Worm (Caenorhabditis elegans) whole organism, mixed stage, embryonic: ENCODE results near the gene F22B8.3.

Experiments used
- elt-3 ChIP-seq: fragments of 150-350 bp; optimal IDR thresholded peaks from 2 replicates; lab custom pipeline; 2014; ENCODE audit warnings: missing biosample characterization, missing genetic modification characterization
- mep-1 ChIP-seq: fragments of 150-350 bp; optimal IDR thresholded peaks from 2 replicates; lab custom pipeline; 2017; ENCODE audit warnings: missing biosample characterization, missing genetic modification reagents, missing genetic modification characterization, inconsistent platforms
- nhr-237 ChIP-seq: fragments of 150-350 bp; optimal IDR thresholded peaks from 2 replicates; lab custom pipeline; 2014; ENCODE audit warnings: missing biosample characterization, missing genetic modification characterization
- pha-4 ChIP-seq: fragments of 150-350 bp; optimal IDR thresholded peaks from 2 replicates; lab custom pipeline; 2018; ENCODE audit warnings: missing biosample characterization, missing genetic modification reagents, missing genetic modification characterization
- sptf-1 ChIP-seq: sonication (generic microtip); optimal IDR thresholded peaks from 2 replicates; lab custom pipeline; 2017; ENCODE audit warnings: mild to moderate bottlenecking, missing genetic modification characterization, moderate library complexity, missing compliant biosample characterization
- unc-120 ChIP-seq: sonication (generic microtip); optimal IDR thresholded peaks from 2 replicates; lab custom pipeline; 2017; ENCODE audit warnings: missing genetic modification characterization, missing compliant biosample characterization; ENCODE audit not compliant: poor library complexity, severe bottlenecking
- unc-62 ChIP-seq: fragments of 150-350 bp; optimal IDR thresholded peaks from 2 replicates; lab custom pipeline; 2014; ENCODE audit warnings: missing biosample characterization, missing genetic modification reagents, missing genetic modification characterization

DNA sequence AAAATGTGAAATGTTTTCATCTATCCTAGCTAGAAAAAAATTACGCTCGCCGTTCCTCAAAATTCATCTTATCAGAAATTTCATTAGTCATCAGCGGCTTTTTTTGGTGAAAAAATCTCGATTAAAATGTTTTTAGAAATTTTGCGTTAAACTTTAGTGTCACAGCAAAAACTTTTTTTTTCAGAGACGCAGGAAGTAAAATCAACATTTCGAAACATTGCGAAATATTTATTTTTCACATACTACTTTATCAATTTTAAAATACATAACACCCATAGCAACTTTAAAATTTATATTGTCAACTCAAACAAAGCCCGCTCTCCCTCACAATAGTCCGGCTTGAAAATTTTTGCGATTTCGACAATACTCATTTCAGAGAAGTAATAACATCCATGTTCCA lies 41.4 kb downstream of the F22B8.3 start:
- TF ChIP-seq sptf-1 (tag; lab: Kevin White, UChicago) (no peak), nhr-237 (tag; lab: Kevin White, UChicago) (no peak), unc-120 (tag; lab: Kevin White, UChicago) (no peak), pha-4 (tag; lab: Kevin White, UChicago) (no peak), elt-3 (tag; lab: Kevin White, UChicago) (no peak), mep-1 (no peak), unc-62 (GFP tag; lab: Kevin White, UChicago) (no peak)
